Fruit fly (Drosophila melanogaster): ENCODE data around the gene Sld5.
A peak's percentile ranks its signal among the peaks of the same experiment; 100 is the strongest.

Gene Sld5

DNA sequence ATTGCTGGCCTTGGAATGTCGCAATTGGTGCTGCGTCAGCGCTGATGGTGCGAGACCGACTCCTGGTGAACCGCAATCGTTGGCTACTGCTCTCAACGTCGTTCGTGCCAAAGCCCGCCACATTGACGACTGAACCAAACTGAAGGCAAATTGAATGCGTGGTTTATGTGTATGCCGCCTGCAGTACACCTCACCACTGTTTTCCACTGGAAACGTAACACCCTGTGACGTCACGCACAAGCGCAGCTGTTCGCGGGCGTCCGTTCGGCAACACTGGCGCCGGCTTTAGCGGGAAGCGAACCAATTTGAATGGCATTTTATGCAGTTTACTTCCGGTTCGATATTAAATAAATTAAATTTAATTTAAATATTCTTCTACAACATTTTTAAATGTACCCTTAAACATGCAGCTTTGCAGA is 1.1 kb downstream of the Sld5 start, which contains the start of gene Cmpk (continued):
- TF ChIP-seq svp (GFP tag) (peak; percentile 91), Gug (GFP tag; IDR thresholded peaks at IDR 0.05) (no peak), fd85E (GFP tag; optimal IDR thresholded peaks at IDR 0.05) (peak; percentile 54), CG3032 (tag; optimal IDR thresholded peaks at IDR 0.05) (peak; percentile 22), CG9139 (GFP tag; optimal IDR thresholded peaks at IDR 0.05) (no peak), Hr4 (GFP tag; optimal IDR thresholded peaks at IDR 0.05) (no peak), CG31627 (GFP tag; optimal IDR thresholded peaks at IDR 0.05) (peak; percentile 32), spab (GFP tag; optimal IDR thresholded peaks at IDR 0.05) (no peak)

dm6 chr3R:26052150-26052908 is 4.0 kb downstream of the Sld5 start, which contains the start of the genes Exo84 and Vps2:
Gene Exo84, minus strand, starts transcription at chr3R:26052257.
Gene Vps2, plus strand, starts transcription at chr3R:26052821.
- TF ChIP-seq CG6854 (GFP tag; optimal IDR thresholded peaks at IDR 0.05) (no peak), Ets21C (GFP tag; optimal IDR thresholded peaks at IDR 0.05) (peak; percentile 39), Eip75B (GFP tag; optimal IDR thresholded peaks at IDR 0.05) (no peak), Met (GFP tag; optimal IDR thresholded peaks at IDR 0.05) (no peak), CG8119 (GFP tag; IDR thresholded peaks at IDR 0.05) (no peak), achi (GFP tag; optimal IDR thresholded peaks at IDR 0.05) (no peak), Hr39 (GFP tag; optimal IDR thresholded peaks at IDR 0.05) (peak; percentile 69), CG11902 (GFP tag; optimal IDR thresholded peaks at IDR 0.05) (peak; percentile 2), CG6792 (GFP tag; optimal IDR thresholded peaks at IDR 0.05) (peak; percentile 9), CG11762 (GFP tag; optimal IDR thresholded peaks at IDR 0.05; ENCODE audit: insufficient read depth) (peak; percentile 28), topi (GFP tag; optimal IDR thresholded peaks at IDR 0.05) (peak; percentile 40), CG31627 (GFP tag; optimal IDR thresholded peaks at IDR 0.05) (peak; percentile 63), Sox14 (GFP tag; optimal IDR thresholded peaks at IDR 0.05) (peak; percentile 48), Sox15 (GFP tag; optimal IDR thresholded peaks at IDR 0.05) (peak; percentile 73), lz (GFP tag; optimal IDR thresholded peaks at IDR 0.05) (peak; percentile 60), CG7368 (GFP tag; optimal IDR thresholded peaks at IDR 0.05) (no peak), CG32006 (GFP tag; optimal IDR thresholded peaks at IDR 0.05) (no peak), CG3032 (tag; optimal IDR thresholded peaks at IDR 0.05) (peak; percentile 61), cyc (GFP tag; optimal IDR thresholded peaks at IDR 0.05) (peak; percentile 46), salr (GFP tag; optimal IDR thresholded peaks at IDR 0.05) (peak in 1 of 2 experiments; percentile 23), Gug (GFP tag; IDR thresholded peaks at IDR 0.05) (0 out of 2 replicates have a peak, but pooled peaks have one; percentile 19), svp (GFP tag) (no peak), acj6 (GFP tag; optimal IDR thresholded peaks at IDR 0.05) (peak; percentile 59), dsx (GFP tag; optimal IDR thresholded peaks at IDR 0.05; ENCODE audit: poor library complexity, severe bottlenecking) (no peak), CG10631 (GFP tag; optimal IDR thresholded peaks at IDR 0.05) (peak; percentile 73), CG6163 (GFP tag; IDR thresholded peaks at IDR 0.05) (no peak), esn (GFP tag; optimal IDR thresholded peaks at IDR 0.05) (peak; percentile 67), Eip78C (GFP tag) (peak; percentile 70), CG6276 (GFP tag; optimal IDR thresholded peaks at IDR 0.05) (no peak), OdsH (GFP tag; optimal IDR thresholded peaks at IDR 0.05) (no peak)

DNA sequence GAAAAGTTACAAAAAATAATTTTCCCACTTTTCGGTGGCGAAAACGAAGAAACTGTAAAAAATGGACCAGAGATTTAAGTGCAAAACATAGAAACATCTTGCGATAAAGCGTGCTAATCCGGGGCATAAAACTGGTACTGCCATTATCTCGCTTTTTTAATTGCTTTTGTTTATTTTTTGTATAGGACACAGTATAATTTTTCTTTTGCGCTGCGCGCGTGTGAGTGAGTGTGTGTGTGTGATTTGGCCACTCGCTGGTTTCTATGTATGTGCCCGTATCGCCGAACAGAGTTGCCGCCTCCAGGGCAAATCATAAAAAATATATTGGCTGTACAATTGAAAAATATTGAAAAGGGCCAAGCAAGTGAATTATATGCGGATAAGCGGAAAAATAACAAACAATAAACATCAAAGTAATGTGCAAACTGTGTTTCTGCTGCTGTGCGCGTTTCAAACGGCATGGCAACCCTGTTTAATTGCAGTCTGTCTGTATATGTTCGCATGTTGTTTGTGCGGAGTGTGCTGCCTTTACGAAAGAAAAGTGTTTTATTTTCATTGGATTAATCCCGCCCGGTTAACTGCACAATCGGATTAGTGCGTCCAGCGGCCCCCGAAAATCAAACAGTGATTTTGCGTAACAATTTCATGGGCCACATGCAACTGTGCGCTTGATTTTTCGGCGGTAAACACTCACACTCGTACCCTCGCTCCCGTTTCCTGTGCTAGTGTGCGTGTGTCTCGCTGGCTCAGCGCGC is 14.0 kb downstream of the Sld5 start:
- peak; percentile 98 for TF ChIP-seq Sox102F (GFP tag; optimal IDR thresholded peaks at IDR 0.05)
- TF ChIP-seq fd59A (GFP tag; optimal IDR thresholded peaks at IDR 0.05), result peak; percentile 93
- peak; percentile 80 for TF ChIP-seq Blimp-1 (GFP tag; optimal IDR thresholded peaks at IDR 0.05)
- TF ChIP-seq CG4318 (GFP tag; optimal IDR thresholded peaks at IDR 0.05), result peak; percentile 97
- TF ChIP-seq CG6276 (GFP tag; optimal IDR thresholded peaks at IDR 0.05), result peak; percentile 94
- peak; percentile 93 for TF ChIP-seq fd85E (GFP tag; optimal IDR thresholded peaks at IDR 0.05)
- peak; percentile 98 for TF ChIP-seq svp (GFP tag)
- TF ChIP-seq Ets96B (tag; optimal IDR thresholded peaks at IDR 0.05), result peak; percentile 96
- TF ChIP-seq Ets21C (GFP tag; optimal IDR thresholded peaks at IDR 0.05), result peak; percentile 96
- TF ChIP-seq cyc (GFP tag; optimal IDR thresholded peaks at IDR 0.05), result peak; percentile 98
- TF ChIP-seq CG11902 (GFP tag; optimal IDR thresholded peaks at IDR 0.05), result peak; percentile 95
- peak; percentile 93 to 97 for TF ChIP-seq salr (GFP tag; optimal IDR thresholded peaks at IDR 0.05)
- TF ChIP-seq Gug (GFP tag; IDR thresholded peaks at IDR 0.05), result peak; percentile 98
- TF ChIP-seq CG8632 (GFP tag; optimal IDR thresholded peaks at IDR 0.05), result peak; percentile 97
- TF ChIP-seq CG31627 (GFP tag; optimal IDR thresholded peaks at IDR 0.05), result peak; percentile 99
- TF ChIP-seq CG3032 (tag; optimal IDR thresholded peaks at IDR 0.05), result peak; percentile 94
- peak; percentile 98 for TF ChIP-seq lz (GFP tag; optimal IDR thresholded peaks at IDR 0.05)
- TF ChIP-seq Hr4 (GFP tag; optimal IDR thresholded peaks at IDR 0.05), result peak; percentile 98
- peak; percentile 98 for TF ChIP-seq pdm3 (GFP tag; optimal IDR thresholded peaks at IDR 0.05)
- peak; percentile 97 for TF ChIP-seq CG11294 (GFP tag; IDR thresholded peaks at IDR 0.05)
- TF ChIP-seq Sox14 (GFP tag; optimal IDR thresholded peaks at IDR 0.05), result peak; percentile 98
- TF ChIP-seq vri (GFP tag; optimal IDR thresholded peaks at IDR 0.05), result peak; percentile 95
- peak; percentile 99 for TF ChIP-seq eg (GFP tag; IDR thresholded peaks at IDR 0.05)

All from whole organism, prepupa.